Worm (Caenorhabditis elegans) whole organism, L4 larva: ENCODE measurements around the gene Y38H6C.8.

Experiments
- ces-1 ChIP-seq: fragments of 150-350 bp; sonication (generic microtip); optimal IDR thresholded peaks from 4 replicates; lab custom pipeline; 2014; ENCODE audit warnings: missing biosample characterization, missing genetic modification reagents, missing genetic modification characterization
- lin-15B ChIP-seq: fragments of 150-350 bp; sonication (generic microtip); optimal IDR thresholded peaks from 3 replicates; lab custom pipeline; 2014; ENCODE audit warnings: missing biosample characterization, missing genetic modification characterization
- lsy-2 ChIP-seq, 2 experiments: fragments of 150-350 bp in 1 of 2; sonication (generic microtip) in 1 of 2; optimal IDR thresholded peaks; 2 replicates each; lab custom pipeline; 2014 to 2017; ENCODE audit warnings: missing biosample characterization in 2 of 2, missing genetic modification characterization in 2 of 2
- rbr-2 ChIP-seq: sonication (generic microtip); optimal IDR thresholded peaks from 2 replicates; lab custom pipeline; 2016; ENCODE audit warnings: missing genotype, missing genetic modification characterization, missing compliant biosample characterization

DNA sequence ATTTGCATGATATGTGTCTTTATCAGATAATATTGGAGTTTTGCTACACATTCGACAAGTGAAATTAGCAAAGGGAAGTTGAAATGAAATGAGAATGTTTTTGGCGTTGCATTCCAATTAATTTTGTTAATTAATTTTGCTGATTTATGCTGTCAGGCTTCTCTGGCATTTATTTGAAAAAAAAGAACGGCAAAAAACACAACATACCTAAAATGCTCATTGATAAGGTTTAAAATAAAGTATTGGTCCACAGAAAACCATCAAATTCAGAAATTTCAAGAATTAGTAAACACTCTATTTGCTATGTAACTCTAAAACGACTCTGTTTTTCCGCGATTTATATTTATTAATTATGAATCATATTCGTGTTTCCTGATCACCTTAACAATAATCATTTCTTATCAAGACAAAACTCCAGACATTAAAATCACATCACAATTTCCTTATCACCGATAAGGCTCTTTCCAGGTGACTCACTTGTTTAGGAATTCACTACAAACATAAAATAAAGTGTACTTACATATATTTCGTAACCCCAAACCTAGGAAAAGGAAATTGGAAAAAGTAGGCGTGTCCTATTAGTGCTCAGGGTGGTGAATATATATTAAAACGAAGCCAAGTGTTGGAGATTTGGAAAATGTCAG is 12.2 kb downstream of the Y38H6C.8 start, which contains the start of the genes srh-166 and Y38H6C.24:
- TF ChIP-seq rbr-2 (tag; lab: Kevin White, UChicago) (no peak), ces-1 (GFP tag; lab: Kevin White, UChicago) (no peak), lsy-2 (tag; optimal IDR thresholded peaks at IDR 0.05; lab: Kevin White, UChicago) (no peak), lin-15B (no peak)
